Worm (Caenorhabditis elegans) whole organism, midembryonic: ENCODE results near the gene fbxa-144.

Experiments used
- cog-1 ChIP-seq: sonication (generic microtip); optimal IDR thresholded peaks from 2 replicates; lab custom pipeline; 2016; ENCODE audit warnings: missing genetic modification characterization, missing compliant biosample characterization
- flt-1 ChIP-seq: fragments of 200-800 bp; sonication (Bioruptor generic); IDR thresholded peaks from 2 replicates; pipeline ENCODE4 v1.3.6; 2022; ENCODE audit warnings: missing genetic modification characterization, missing compliant biosample characterization
- med-1 ChIP-seq: sonication (generic microtip); optimal IDR thresholded peaks from 2 replicates; lab custom pipeline; 2017; ENCODE audit warnings: missing genetic modification characterization, mild to moderate bottlenecking, missing compliant biosample characterization, antibody characterized with exemption, missing genetic modification reagents; ENCODE audit not compliant: insufficient read depth
- ref-1 ChIP-seq: fragments of 200-800 bp; sonication (Bioruptor generic); conservative IDR thresholded peaks from 2 replicates; pipeline ENCODE4 v1.3.6; 2022; ENCODE audit warnings: missing genetic modification reagents, missing genetic modification characterization, missing compliant biosample characterization
- tab-1 ChIP-seq: fragments of 200-800 bp; sonication (Bioruptor generic); IDR thresholded peaks from 2 replicates; pipeline ENCODE4 v1.3.6; 2022; ENCODE audit warnings: missing genetic modification characterization, missing compliant biosample characterization
- ztf-23 ChIP-seq: fragments of 200-800 bp; sonication (Bioruptor generic); IDR thresholded peaks from 2 replicates; pipeline ENCODE4 v1.3.6; 2022; ENCODE audit warnings: missing genetic modification reagents, missing genetic modification characterization, missing compliant biosample characterization
- ztf-29 ChIP-seq: fragments of 200-800 bp; sonication (Bioruptor generic); IDR thresholded peaks from 2 replicates; pipeline ENCODE4 v1.3.6; 2022; ENCODE audit warnings: missing genetic modification reagents, missing genetic modification characterization, missing compliant biosample characterization

- TF ChIP-seq ztf-29 (GFP tag; lab: Robert Waterston, UW) (no peak), flt-1 (GFP tag; lab: Robert Waterston, UW) (no peak), tab-1 (GFP tag; lab: Robert Waterston, UW) (no peak), cog-1 (tag; lab: Kevin White, UChicago) (no peak), med-1 (no peak), ref-1 (GFP tag; lab: Robert Waterston, UW) (no peak), ztf-23 (GFP tag; lab: Robert Waterston, UW) (no peak)
Observed at ce11 chrV:16139529-16139928, 6.9 kb upstream of the fbxa-144 start, which contains the start of gene clc-11.
